Worm (Caenorhabditis elegans): ENCODE measurements around the gene del-5.

DNA sequence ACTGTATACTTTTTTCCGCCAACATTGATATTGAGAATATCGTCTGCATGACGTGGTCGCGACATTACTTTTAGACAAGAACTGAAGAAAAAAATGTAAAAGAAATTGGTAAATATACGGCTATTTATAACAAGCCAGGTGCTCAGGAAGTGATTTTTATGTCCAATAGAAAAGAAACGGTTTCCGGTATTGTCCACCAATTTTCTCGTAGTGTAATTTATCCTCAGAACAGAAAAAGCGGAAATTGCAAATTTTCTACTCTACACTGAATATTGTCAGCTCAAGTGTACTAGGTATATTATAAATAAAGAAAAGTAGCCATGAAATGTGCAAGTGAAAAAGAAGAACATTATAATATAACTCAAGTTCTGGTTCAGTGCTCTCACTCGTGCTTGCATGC lies 8.8 kb downstream of the del-5 start, which contains the start of gene F59F3.6:
- no peak for TF ChIP-seq dao-5 (tag; optimal IDR thresholded peaks at IDR 0.05)
- TF ChIP-seq him-1 (tag; optimal IDR thresholded peaks at IDR 0.05), result no peak
- no peak for TF ChIP-seq W03F9.2 (tag; optimal IDR thresholded peaks at IDR 0.05)
